Worm (Caenorhabditis elegans): ENCODE results near the gene hsp-75.

hsp-75 gene

ce11 chrIII:7242988-7243387 lies 16.5 kb upstream of the hsp-75 start, which contains the start of gene osm-10:
osm-10 (plus strand) TSS chrIII:7243280.
- TF ChIP-seq nhr-12 (tag; optimal IDR thresholded peaks at IDR 0.05) (no peak), C34F6.9 (tag; optimal IDR thresholded peaks at IDR 0.05) (no peak), ama-1 (optimal IDR thresholded peaks at IDR 0.05) (no peak), lin-13 (GFP tag; optimal IDR thresholded peaks at IDR 0.05) (no peak), ztf-1 (GFP tag; conservative IDR thresholded peaks at IDR 0.05) (no peak), blmp-1 (tag; optimal IDR thresholded peaks at IDR 0.05; ENCODE audit: insufficient read depth) (no peak), unc-55 (GFP tag; optimal IDR thresholded peaks at IDR 0.05) (no peak), nhr-77 (tag; optimal IDR thresholded peaks at IDR 0.05) (no peak), nhr-237 (tag; optimal IDR thresholded peaks at IDR 0.05) (no peak), nhr-25 (tag; optimal IDR thresholded peaks at IDR 0.05) (no peak), mbf-1 (tag; optimal IDR thresholded peaks at IDR 0.05) (no peak), ztf-11 (tag; optimal IDR thresholded peaks at IDR 0.05) (no peak), gmeb-1 (tag; optimal IDR thresholded peaks at IDR 0.05) (no peak)

- no peak for TF ChIP-seq C34F6.9 (tag; optimal IDR thresholded peaks at IDR 0.05)
- TF ChIP-seq elt-3 (tag; optimal IDR thresholded peaks at IDR 0.05) = no peak
- TF ChIP-seq sma-9 (GFP tag; optimal IDR thresholded peaks at IDR 0.05) = no peak
- TF ChIP-seq sma-9 (tag; optimal IDR thresholded peaks at IDR 0.05) = no peak
- no peak for TF ChIP-seq skn-1 (tag; optimal IDR thresholded peaks at IDR 0.05)
- TF ChIP-seq F13H6.1 (tag; optimal IDR thresholded peaks at IDR 0.05) = no peak
- no peak for TF ChIP-seq nhr-12 (tag; optimal IDR thresholded peaks at IDR 0.05)
- TF ChIP-seq nhr-6 (tag; optimal IDR thresholded peaks at IDR 0.05) = no peak
- TF ChIP-seq nhr-21 (tag; optimal IDR thresholded peaks at IDR 0.05) = no peak
- no peak for TF ChIP-seq nhr-23 (tag; optimal IDR thresholded peaks at IDR 0.05)
- no peak for TF ChIP-seq ztf-1 (GFP tag; conservative IDR thresholded peaks at IDR 0.05)
- no peak for TF ChIP-seq R02D3.7 (tag; optimal IDR thresholded peaks at IDR 0.05)
- no peak for TF ChIP-seq elt-1 (tag; optimal IDR thresholded peaks at IDR 0.05)
- TF ChIP-seq ztf-4 (tag; optimal IDR thresholded peaks at IDR 0.05) = no peak
- no peak for TF ChIP-seq blmp-1 (tag; optimal IDR thresholded peaks at IDR 0.05; ENCODE audit: insufficient read depth)
- TF ChIP-seq nhr-10 (tag; optimal IDR thresholded peaks at IDR 0.05) = no peak
Observed at ce11 chrIII:7241065-7241464, 14.6 kb upstream of the hsp-75 start, which contains the start of gene ztf-31. ztf-31 (plus strand) TSS chrIII:7241365.

ce11 chrIII:7239416-7239815 lies 12.9 kb upstream of the hsp-75 start:
- TF ChIP-seq nhr-77 (tag; optimal IDR thresholded peaks at IDR 0.05) = no peak
- TF ChIP-seq dmd-4 (tag; optimal IDR thresholded peaks at IDR 0.05) = no peak
- no peak for TF ChIP-seq nhr-11 (tag; optimal IDR thresholded peaks at IDR 0.05)
- no peak for TF ChIP-seq mbf-1 (tag; optimal IDR thresholded peaks at IDR 0.05)
- TF ChIP-seq Y55F3AM.14 (GFP tag; optimal IDR thresholded peaks at IDR 0.05) = no peak
- TF ChIP-seq unc-62 (GFP tag; optimal IDR thresholded peaks at IDR 0.05) = no peak
- TF ChIP-seq nhr-6 (tag; optimal IDR thresholded peaks at IDR 0.05) = no peak

- TF ChIP-seq lin-11 (tag; optimal IDR thresholded peaks at IDR 0.05) (no peak), nhr-129 (tag; optimal IDR thresholded peaks at IDR 0.05) (peak; percentile 22)
Observed at ce11 chrIII:7238727-7239126, 12.2 kb upstream of the hsp-75 start, which contains the start of gene pars-1. pars-1 (plus strand) TSS chrIII:7239027.

ce11 chrIII:7234148-7234547 lies 7.6 kb upstream of the hsp-75 start, which contains the start of gene ndus-8:
ndus-8 (minus strand) TSS chrIII:7234202.
- TF ChIP-seq peb-1 (tag; optimal IDR thresholded peaks at IDR 0.05) = no peak
- peak; percentile 54 for TF ChIP-seq lin-11 (tag; optimal IDR thresholded peaks at IDR 0.05)
- peak; percentile 67 for TF ChIP-seq crh-2 (tag; optimal IDR thresholded peaks at IDR 0.05)
- no peak for TF ChIP-seq ZK546.5 (tag; optimal IDR thresholded peaks at IDR 0.05)
- TF ChIP-seq C34F6.9 (tag; optimal IDR thresholded peaks at IDR 0.05) = peak; percentile 79
- TF ChIP-seq F13H6.1 (tag; optimal IDR thresholded peaks at IDR 0.05) = peak; percentile 40
- TF ChIP-seq snpc-4 (tag; optimal IDR thresholded peaks at IDR 0.05) = peak; percentile 74
- peak; percentile 61 to 86 for TF ChIP-seq lsy-2 (tag; optimal IDR thresholded peaks at IDR 0.05)
- TF ChIP-seq elt-1 (tag; optimal IDR thresholded peaks at IDR 0.05) = no peak
- TF ChIP-seq sma-9 (GFP tag; optimal IDR thresholded peaks at IDR 0.05) = peak; percentile 86
- no peak for TF ChIP-seq sma-9 (tag; optimal IDR thresholded peaks at IDR 0.05)
- TF ChIP-seq lin-13 (GFP tag; optimal IDR thresholded peaks at IDR 0.05) = peak; percentile 60
- peak; percentile 75 for TF ChIP-seq gmeb-1 (tag; optimal IDR thresholded peaks at IDR 0.05)
- peak; percentile 43 for TF ChIP-seq nhr-129 (tag; optimal IDR thresholded peaks at IDR 0.05)
- TF ChIP-seq lin-39 (tag; optimal IDR thresholded peaks at IDR 0.05) = no peak
- no peak for TF ChIP-seq nhr-12 (tag; optimal IDR thresholded peaks at IDR 0.05)
- no peak for TF ChIP-seq ama-1 (optimal IDR thresholded peaks at IDR 0.05)
- no peak for TF ChIP-seq Y55F3AM.14 (GFP tag; optimal IDR thresholded peaks at IDR 0.05)
- TF ChIP-seq nhr-11 (tag; optimal IDR thresholded peaks at IDR 0.05) = no peak
- TF ChIP-seq alr-1 (tag; optimal IDR thresholded peaks at IDR 0.05) = no peak
- TF ChIP-seq ztf-1 (GFP tag; conservative IDR thresholded peaks at IDR 0.05) = no peak
- peak; percentile 69 for TF ChIP-seq nhr-25 (tag; optimal IDR thresholded peaks at IDR 0.05)
- no peak for TF ChIP-seq unc-55 (GFP tag; optimal IDR thresholded peaks at IDR 0.05)
- peak; percentile 59 for TF ChIP-seq egl-27 (tag; optimal IDR thresholded peaks at IDR 0.05)
- TF ChIP-seq mab-5 (tag; optimal IDR thresholded peaks at IDR 0.05) = no peak
- no peak for TF ChIP-seq R02D3.7 (tag; optimal IDR thresholded peaks at IDR 0.05)
- peak; percentile 58 for TF ChIP-seq sma-3 (GFP tag; optimal IDR thresholded peaks at IDR 0.05)
- no peak for TF ChIP-seq nhr-77 (tag; optimal IDR thresholded peaks at IDR 0.05)
- TF ChIP-seq nhr-23 (tag; optimal IDR thresholded peaks at IDR 0.05) = no peak
- TF ChIP-seq unc-62 (GFP tag; optimal IDR thresholded peaks at IDR 0.05) = no peak
- peak; percentile 59 for TF ChIP-seq ztf-4 (tag; optimal IDR thresholded peaks at IDR 0.05)
- peak; percentile 32 for TF ChIP-seq nhr-6 (tag; optimal IDR thresholded peaks at IDR 0.05)
- TF ChIP-seq zag-1 (tag; optimal IDR thresholded peaks at IDR 0.05) = no peak
- no peak for TF ChIP-seq blmp-1 (tag; optimal IDR thresholded peaks at IDR 0.05; ENCODE audit: insufficient read depth)
